Worm (Caenorhabditis elegans): ENCODE results near the gene ttr-26.

DNA sequence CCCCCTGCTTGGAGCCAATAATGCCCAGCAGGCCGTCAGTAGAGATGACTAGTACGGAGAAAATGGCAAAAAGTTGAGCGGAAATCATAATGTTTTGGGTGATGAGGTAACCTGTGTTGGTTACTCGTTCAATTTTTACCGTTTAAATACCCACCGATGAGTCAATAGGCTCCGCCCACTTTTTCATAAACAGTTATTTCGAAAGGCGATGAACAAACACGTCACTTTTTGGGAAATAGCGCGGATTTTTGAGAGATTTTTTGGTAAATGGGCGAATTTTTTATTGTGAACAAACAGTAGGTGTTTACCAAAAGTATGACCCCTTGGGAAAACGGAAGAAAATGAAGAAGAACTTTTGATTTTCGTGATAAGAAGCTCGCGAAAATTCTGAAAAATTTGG, at the start of gene ttr-26:
- no peak for TF ChIP-seq hlh-13 (GFP tag; optimal IDR thresholded peaks at IDR 0.05)
- no peak for TF ChIP-seq K09A11.1 (tag; optimal IDR thresholded peaks at IDR 0.05; ENCODE audit: insufficient read depth)
- TF ChIP-seq F13H6.1 (tag; optimal IDR thresholded peaks at IDR 0.05) = no peak
- no peak for TF ChIP-seq fkh-10 (GFP tag; optimal IDR thresholded peaks at IDR 0.05)
